Fruit fly (Drosophila melanogaster) whole organism, wandering third instar larva: ENCODE results near the gene CG7120.
A peak's percentile ranks its signal among the peaks of the same experiment; 100 is the strongest.

Source experiments
- Abd-B ChIP-seq: fragments of >200 bp; optimal IDR thresholded peaks from 2 replicates; lab custom pipeline; 2017; ENCODE audit warnings: missing biosample characterization, missing genetic modification characterization
- CG32264 ChIP-seq: fragments of 200-800 bp; sonication (Bioruptor generic); optimal IDR thresholded peaks from 2 replicates; lab custom pipeline; 2016; ENCODE audit warnings: missing biosample characterization, missing genetic modification characterization
- CG9705 ChIP-seq: fragments of 200-800 bp; sonication (Bioruptor generic); optimal IDR thresholded peaks from 2 replicates; lab custom pipeline; 2018; ENCODE audit warnings: missing biosample characterization, mild to moderate bottlenecking, missing genetic modification characterization
- CrebA ChIP-seq: fragments of 200-800 bp; sonication (Bioruptor generic); optimal IDR thresholded peaks from 2 replicates; lab custom pipeline; 2016; ENCODE audit warnings: missing biosample characterization, mild to moderate bottlenecking, missing genetic modification characterization, borderline replicate concordance
- Dfd ChIP-seq: fragments of >200 bp; optimal IDR thresholded peaks from 2 replicates; lab custom pipeline; 2017; ENCODE audit warnings: missing biosample characterization, missing genetic modification characterization
- Dif ChIP-seq: fragments of 200-275, 200-300 bp; sonication (Bioruptor generic); optimal IDR thresholded peaks from 2 replicates; lab custom pipeline; 2018; ENCODE audit warnings: missing biosample characterization, missing genetic modification characterization; ENCODE audit not compliant: partially characterized antibody
- GATAd ChIP-seq: sonication (Bioruptor generic); optimal IDR thresholded peaks from 2 replicates; lab custom pipeline; 2016; ENCODE audit warnings: missing biosample characterization, missing genetic modification characterization
- HLH106 ChIP-seq: fragments of 200-800 bp; optimal IDR thresholded peaks from 3 replicates; lab custom pipeline; 2019; ENCODE audit warnings: missing biosample characterization, mild to moderate bottlenecking, missing genetic modification characterization, moderate library complexity
- Hnf4 ChIP-seq: fragments of 200-800 bp; sonication (Bioruptor generic); optimal IDR thresholded peaks from 2 replicates; lab custom pipeline; 2016; ENCODE audit warnings: missing biosample characterization, mild to moderate bottlenecking, missing genetic modification characterization
- Hr78 ChIP-seq: fragments of >200 bp; optimal IDR thresholded peaks from 2 replicates; lab custom pipeline; 2017; ENCODE audit warnings: missing biosample characterization, missing genetic modification characterization
- Hr83 ChIP-seq: fragments of 200-300 bp; sonication (Bioruptor generic); optimal IDR thresholded peaks from 2 replicates; lab custom pipeline; 2016; ENCODE audit warnings: missing biosample characterization, mild to moderate bottlenecking, missing genetic modification characterization, moderate library complexity; ENCODE audit not compliant: poor library complexity, severe bottlenecking
- Jra ChIP-seq: sonication (Bioruptor generic); optimal IDR thresholded peaks from 2 replicates; lab custom pipeline; 2016; ENCODE audit warnings: missing biosample characterization, missing genetic modification characterization
- Mio ChIP-seq: sonication (Bioruptor generic); optimal IDR thresholded peaks from 2 replicates; lab custom pipeline; 2016; ENCODE audit warnings: missing biosample characterization, missing genetic modification characterization
- Myc ChIP-seq: fragments of >200 bp; optimal IDR thresholded peaks from 2 replicates; lab custom pipeline; 2017
- N ChIP-seq: fragments of >200 bp; optimal IDR thresholded peaks from 2 replicates; lab custom pipeline; 2018; ENCODE audit warnings: missing biosample characterization, missing external identifiers, missing genetic modification characterization
- OdsH ChIP-seq: fragments of 200-800 bp; sonication (Bioruptor generic); optimal IDR thresholded peaks from 2 replicates; lab custom pipeline; 2016; ENCODE audit warnings: missing biosample characterization, mild to moderate bottlenecking, missing genetic modification characterization
- Rel ChIP-seq, 2 experiments: fragments of 200-800 bp; sonication (Bioruptor generic) in 1 of 2; optimal IDR thresholded peaks; 2 replicates in 1 of 2; 3 replicates in 1 of 2; lab custom pipeline; 2016 to 2019; ENCODE audit warnings: mild to moderate bottlenecking in 2 of 2, missing biosample characterization in 2 of 2, missing genetic modification characterization in 2 of 2, moderate library complexity in 1 of 2
- Sp1 ChIP-seq: fragments of 200-800 bp; sonication (Bioruptor generic); optimal IDR thresholded peaks from 3 replicates; lab custom pipeline; 2019; ENCODE audit warnings: missing biosample characterization, mild to moderate bottlenecking, missing genetic modification characterization, moderate library complexity
- Vsx2 ChIP-seq: fragments of 200-300, 225-300 bp; sonication (Bioruptor generic); optimal IDR thresholded peaks from 2 replicates; lab custom pipeline; 2018; ENCODE audit warnings: missing biosample characterization, missing genetic modification characterization; ENCODE audit not compliant: partially characterized antibody
- br ChIP-seq: fragments of 200-800 bp; sonication (Bioruptor generic); optimal IDR thresholded peaks from 2 replicates; lab custom pipeline; 2016; ENCODE audit warnings: missing biosample characterization, missing genetic modification characterization
- dl ChIP-seq, 2 experiments: fragments of 175-275, 200-275 bp in 1 of 2; fragments of 200-275 bp in 1 of 2; sonication (Bioruptor generic); optimal IDR thresholded peaks; lab custom pipeline; 2018; ENCODE audit warnings: mild to moderate bottlenecking in 2 of 2, missing biosample characterization in 2 of 2, missing genetic modification characterization in 2 of 2, moderate library complexity in 2 of 2; ENCODE audit not compliant: partially characterized antibody in 2 of 2, insufficient read depth in 1 of 2
- dmrt93B ChIP-seq: fragments of 200-800 bp; sonication (Bioruptor generic); optimal IDR thresholded peaks from 2 replicates; lab custom pipeline; 2018; ENCODE audit warnings: missing biosample characterization, mild to moderate bottlenecking, missing genetic modification characterization
- dsf ChIP-seq: sonication (Bioruptor generic); optimal IDR thresholded peaks from 2 replicates; lab custom pipeline; 2016; ENCODE audit warnings: missing biosample characterization, missing genetic modification characterization, borderline replicate concordance
- ey ChIP-seq: fragments of 200-800 bp; sonication (Bioruptor generic); optimal IDR thresholded peaks from 2 replicates; lab custom pipeline; 2016; ENCODE audit warnings: missing biosample characterization, missing genetic modification characterization
- foxo ChIP-seq, 2 experiments: fragments of 200-800 bp; sonication (Bioruptor generic); optimal IDR thresholded peaks; 2 replicates in 1 of 2; 3 replicates in 1 of 2; lab custom pipeline; 2016 to 2017; ENCODE audit warnings: missing biosample characterization in 2 of 2, missing genetic modification characterization in 2 of 2
- fru ChIP-seq: fragments of 200-800 bp; sonication (Bioruptor generic); optimal IDR thresholded peaks from 3 replicates; lab custom pipeline; 2016; ENCODE audit warnings: missing biosample characterization, mild to moderate bottlenecking, missing genetic modification characterization
- h ChIP-seq: fragments of 200-800 bp; sonication (Bioruptor generic); optimal IDR thresholded peaks from 3 replicates; lab custom pipeline; 2016; ENCODE audit warnings: missing biosample characterization, mild to moderate bottlenecking, missing genetic modification characterization
- jim ChIP-seq: fragments of 175-275, 200-325 bp; sonication (Bioruptor generic); optimal IDR thresholded peaks from 2 replicates; lab custom pipeline; 2016; ENCODE audit warnings: missing biosample characterization, mild to moderate bottlenecking, missing genetic modification characterization
- pan ChIP-seq: fragments of >200 bp; optimal IDR thresholded peaks from 2 replicates; lab custom pipeline; 2017
- psq ChIP-seq: fragments of 200-800 bp; sonication (Bioruptor generic); optimal IDR thresholded peaks from 3 replicates; lab custom pipeline; 2017; ENCODE audit warnings: missing biosample characterization, mild to moderate bottlenecking, missing genetic modification characterization, moderate library complexity
- rgr ChIP-seq: fragments of 200-800 bp; sonication (Bioruptor generic); optimal IDR thresholded peaks from 3 replicates; lab custom pipeline; 2016; ENCODE audit warnings: missing biosample characterization, mild to moderate bottlenecking, missing genetic modification characterization
- sage ChIP-seq: fragments of 200-800 bp; sonication (Bioruptor generic); optimal IDR thresholded peaks from 2 replicates; lab custom pipeline; 2016; ENCODE audit warnings: missing biosample characterization, mild to moderate bottlenecking, missing genetic modification characterization
- sv ChIP-seq: fragments of 200-800 bp; sonication (Bioruptor generic); optimal IDR thresholded peaks from 3 replicates; lab custom pipeline; 2016; ENCODE audit warnings: missing biosample characterization, missing genetic modification characterization
- tai ChIP-seq: sonication (Bioruptor generic); optimal IDR thresholded peaks from 2 replicates; lab custom pipeline; 2016; ENCODE audit warnings: missing biosample characterization, missing genetic modification characterization
- usp ChIP-seq: fragments of >200 bp; optimal IDR thresholded peaks from 2 replicates; lab custom pipeline; 2017; ENCODE audit warnings: missing biosample characterization, missing genetic modification characterization
- woc ChIP-seq: sonication (Bioruptor generic); optimal IDR thresholded peaks from 2 replicates; lab custom pipeline; 2016; ENCODE audit warnings: missing biosample characterization, mild to moderate bottlenecking, missing genetic modification characterization

The CG7120 gene

DNA sequence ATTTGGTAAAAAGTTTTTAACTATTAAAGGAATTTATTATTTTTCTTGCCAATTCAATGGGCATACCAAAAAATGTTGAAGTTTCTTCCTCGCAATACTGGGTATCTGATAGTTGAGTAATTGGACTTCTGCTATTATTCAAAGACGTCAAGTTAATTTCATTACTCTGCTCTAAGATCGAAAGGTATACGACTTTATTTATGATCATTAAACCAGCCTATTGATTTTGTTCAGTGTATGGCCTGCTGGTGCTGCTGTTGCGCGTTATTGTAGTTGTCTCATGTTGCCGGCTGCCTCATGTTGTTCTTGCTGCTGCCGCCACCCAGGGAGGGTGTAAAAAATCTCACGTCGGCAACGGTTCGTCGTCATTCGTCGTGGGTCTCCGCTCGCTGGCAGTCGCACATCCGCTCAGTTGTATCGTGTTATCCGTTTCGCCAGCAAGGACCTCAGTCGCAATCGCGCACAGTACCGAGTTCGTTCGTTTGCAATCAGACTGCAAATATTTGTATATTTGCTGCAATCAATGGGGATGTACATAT, at the start of gene CG7120:
Gene CG7120, plus strand, starts transcription at position 371 of the 539 bp plus-strand sequence.
- TF ChIP-seq h (GFP tag; lab: Kevin White, UChicago): peak; percentile 57
- no peak for TF ChIP-seq dsf (GFP tag; lab: Kevin White, UChicago)
- no peak for TF ChIP-seq Abd-B (GFP tag; lab: Kevin White, UChicago)
- no peak for TF ChIP-seq CG9705 (GFP tag; lab: Kevin White, UChicago)
- TF ChIP-seq ey (GFP tag; lab: Kevin White, UChicago): no peak
- TF ChIP-seq jim: no peak
- TF ChIP-seq Jra (GFP tag; lab: Kevin White, UChicago): no peak
- TF ChIP-seq foxo (GFP tag; optimal IDR thresholded peaks at IDR 0.05; lab: Kevin White, UChicago): peak in 1 of 2 experiments; percentile 51
- no peak for TF ChIP-seq Vsx2
- no peak for TF ChIP-seq CrebA (GFP tag; lab: Kevin White, UChicago)
- no peak for TF ChIP-seq Myc
- TF ChIP-seq fru (GFP tag; lab: Kevin White, UChicago): peak; percentile 51
- TF ChIP-seq Hr83 (GFP tag; lab: Kevin White, UChicago): no peak
- no peak for TF ChIP-seq Mio (GFP tag; lab: Kevin White, UChicago)
- no peak for TF ChIP-seq Rel (GFP tag; optimal IDR thresholded peaks at IDR 0.05; lab: Kevin White, UChicago)
- no peak for TF ChIP-seq Rel (tag; optimal IDR thresholded peaks at IDR 0.05; lab: Kevin White, UChicago)
- no peak for TF ChIP-seq dl (GFP tag; optimal IDR thresholded peaks at IDR 0.05; lab: Kevin White, UChicago; ENCODE audit: insufficient read depth in 1 of 2, partially characterized antibody in 2 of 2)
- no peak for TF ChIP-seq Dfd (GFP tag; lab: Kevin White, UChicago)
- no peak for TF ChIP-seq sv (GFP tag; lab: Kevin White, UChicago)
- TF ChIP-seq Hr78 (GFP tag; lab: Kevin White, UChicago): no peak
- TF ChIP-seq br (GFP tag; lab: Kevin White, UChicago): no peak
- no peak for TF ChIP-seq sage (GFP tag; lab: Kevin White, UChicago)
- no peak for TF ChIP-seq dmrt93B (GFP tag; lab: Kevin White, UChicago)
- TF ChIP-seq usp (GFP tag; lab: Kevin White, UChicago): no peak
- peak; percentile 57 for TF ChIP-seq HLH106 (tag; lab: Kevin White, UChicago)
- no peak for TF ChIP-seq tai (GFP tag; lab: Kevin White, UChicago)
- no peak for TF ChIP-seq CG32264 (GFP tag; lab: Kevin White, UChicago)
- TF ChIP-seq Hnf4 (GFP tag; lab: Kevin White, UChicago): no peak
- no peak for TF ChIP-seq woc (GFP tag; lab: Kevin White, UChicago)
- no peak for TF ChIP-seq N (GFP tag; lab: Kevin White, UChicago)
- no peak for TF ChIP-seq Dif (GFP tag; lab: Kevin White, UChicago)
- TF ChIP-seq rgr: no peak

DNA sequence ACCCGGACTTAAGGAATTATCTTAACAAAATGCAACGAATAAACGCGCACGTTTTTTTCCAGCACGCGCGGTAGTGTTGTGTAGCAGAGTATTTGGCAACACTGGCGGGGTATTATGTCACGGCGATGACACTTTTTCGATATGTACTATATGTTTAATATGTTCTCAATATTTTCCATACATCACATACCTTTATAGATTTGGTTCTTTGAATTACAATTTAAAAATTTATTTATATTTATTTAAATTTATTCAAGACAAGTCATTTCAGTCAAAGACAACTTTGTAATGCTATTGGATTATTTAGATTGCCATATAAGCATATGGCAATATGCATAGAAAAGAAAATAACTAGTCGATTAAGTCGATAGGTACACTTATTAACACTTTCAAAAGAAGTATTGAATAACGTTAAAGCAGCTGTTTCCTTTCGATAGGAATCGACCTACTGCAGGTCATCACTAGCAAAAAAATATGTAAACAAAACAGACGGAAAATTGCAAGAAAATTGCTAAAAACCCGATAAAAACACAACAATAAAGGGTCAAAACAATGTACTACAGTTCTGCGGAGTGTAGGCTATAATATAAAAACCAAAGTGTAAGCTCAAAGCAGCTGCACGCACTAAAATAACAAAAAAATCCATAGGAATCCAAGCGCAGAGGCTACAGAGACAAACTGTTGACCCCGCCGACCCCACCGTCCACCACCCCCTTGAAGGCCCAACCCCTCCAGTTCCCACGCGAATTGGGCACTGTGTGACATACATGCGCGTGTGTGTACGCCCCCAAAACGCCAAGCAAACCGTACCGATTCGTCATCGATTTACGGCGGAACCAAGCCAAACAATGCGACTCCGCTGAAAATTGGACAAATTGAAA, 49.5 kb upstream of the CG7120 start, which contains the start of the genes CG7182 and GAPcenA:
Gene CG7182, minus strand, starts transcription at position 283 of the 881 bp plus-strand sequence.
Gene GAPcenA, plus strand, starts transcription at position 462 of the 881 bp plus-strand sequence.
- peak; percentile 64 for TF ChIP-seq CG9705 (GFP tag; lab: Kevin White, UChicago)
- no peak for TF ChIP-seq pan (lab: Kevin White, UChicago)
- TF ChIP-seq Dfd (GFP tag; lab: Kevin White, UChicago): no peak
- TF ChIP-seq Myc: no peak
- no peak for TF ChIP-seq Hr78 (GFP tag; lab: Kevin White, UChicago)
- TF ChIP-seq ey (GFP tag; lab: Kevin White, UChicago): peak; percentile 37
- TF ChIP-seq fru (GFP tag; lab: Kevin White, UChicago): peak; percentile 75
- TF ChIP-seq sv (GFP tag; lab: Kevin White, UChicago): no peak
- peak; percentile 79 for TF ChIP-seq psq (GFP tag; lab: Kevin White, UChicago)
- TF ChIP-seq OdsH (GFP tag; lab: Kevin White, UChicago): peak; percentile 62
- peak; percentile 80 for TF ChIP-seq rgr
- peak; percentile 87 for TF ChIP-seq HLH106 (tag; lab: Kevin White, UChicago)
- peak; percentile 33 for TF ChIP-seq Hr83 (GFP tag; lab: Kevin White, UChicago)
- TF ChIP-seq tai (GFP tag; lab: Kevin White, UChicago): no peak
- peak; percentile 49 for TF ChIP-seq br (GFP tag; lab: Kevin White, UChicago)
- no peak for TF ChIP-seq Vsx2
- no peak for TF ChIP-seq Rel (GFP tag; optimal IDR thresholded peaks at IDR 0.05; lab: Kevin White, UChicago)
- peak; percentile 85 for TF ChIP-seq Rel (tag; optimal IDR thresholded peaks at IDR 0.05; lab: Kevin White, UChicago)
- no peak for TF ChIP-seq CrebA (GFP tag; lab: Kevin White, UChicago)
- TF ChIP-seq jim: no peak
- TF ChIP-seq dl (GFP tag; optimal IDR thresholded peaks at IDR 0.05; lab: Kevin White, UChicago; ENCODE audit: insufficient read depth in 1 of 2, partially characterized antibody in 2 of 2): no peak
- no peak for TF ChIP-seq N (GFP tag; lab: Kevin White, UChicago)
- TF ChIP-seq GATAd (GFP tag; lab: Kevin White, UChicago): no peak
- peak in 1 of 2 experiments; percentile 85 for TF ChIP-seq foxo (GFP tag; optimal IDR thresholded peaks at IDR 0.05; lab: Kevin White, UChicago)
- TF ChIP-seq usp (GFP tag; lab: Kevin White, UChicago): no peak
- TF ChIP-seq h (GFP tag; lab: Kevin White, UChicago): peak; percentile 76
- peak; percentile 72 for TF ChIP-seq dmrt93B (GFP tag; lab: Kevin White, UChicago)
- peak; percentile 82 for TF ChIP-seq Sp1 (GFP tag; lab: Kevin White, UChicago)
- TF ChIP-seq Mio (GFP tag; lab: Kevin White, UChicago): no peak
- TF ChIP-seq Jra (GFP tag; lab: Kevin White, UChicago): peak; percentile 62
